Worm (Caenorhabditis elegans) whole organism, midembryonic: ENCODE measurements around the gene pas-7.

Source experiments
- T22C8.4 ChIP-seq: fragments of 200-800 bp; sonication (Bioruptor generic); IDR thresholded peaks from 2 replicates; pipeline ENCODE4 v1.3.6; 2022; ENCODE audit warnings: missing genetic modification characterization, missing compliant biosample characterization
- cog-1 ChIP-seq: sonication (generic microtip); optimal IDR thresholded peaks from 2 replicates; lab custom pipeline; 2016; ENCODE audit warnings: missing genetic modification characterization, missing compliant biosample characterization
- flt-1 ChIP-seq: fragments of 200-800 bp; sonication (Bioruptor generic); IDR thresholded peaks from 2 replicates; pipeline ENCODE4 v1.3.6; 2022; ENCODE audit warnings: missing genetic modification characterization, missing compliant biosample characterization
- klf-2 ChIP-seq: fragments of 200-800 bp; sonication (Bioruptor generic); conservative IDR thresholded peaks from 2 replicates; pipeline ENCODE4 v1.3.6; 2022; ENCODE audit warnings: missing genetic modification reagents, missing genetic modification characterization, missing compliant biosample characterization
- med-1 ChIP-seq: sonication (generic microtip); optimal IDR thresholded peaks from 2 replicates; lab custom pipeline; 2017; ENCODE audit warnings: missing genetic modification characterization, mild to moderate bottlenecking, missing compliant biosample characterization, antibody characterized with exemption, missing genetic modification reagents; ENCODE audit not compliant: insufficient read depth
- ref-1 ChIP-seq: fragments of 200-800 bp; sonication (Bioruptor generic); conservative IDR thresholded peaks from 2 replicates; pipeline ENCODE4 v1.3.6; 2022; ENCODE audit warnings: missing genetic modification reagents, missing genetic modification characterization, missing compliant biosample characterization
- tab-1 ChIP-seq: fragments of 200-800 bp; sonication (Bioruptor generic); IDR thresholded peaks from 2 replicates; pipeline ENCODE4 v1.3.6; 2022; ENCODE audit warnings: missing genetic modification characterization, missing compliant biosample characterization
- ztf-23 ChIP-seq: fragments of 200-800 bp; sonication (Bioruptor generic); IDR thresholded peaks from 2 replicates; pipeline ENCODE4 v1.3.6; 2022; ENCODE audit warnings: missing genetic modification reagents, missing genetic modification characterization, missing compliant biosample characterization
- ztf-29 ChIP-seq: fragments of 200-800 bp; sonication (Bioruptor generic); IDR thresholded peaks from 2 replicates; pipeline ENCODE4 v1.3.6; 2022; ENCODE audit warnings: missing genetic modification reagents, missing genetic modification characterization, missing compliant biosample characterization

The pas-7 gene

DNA sequence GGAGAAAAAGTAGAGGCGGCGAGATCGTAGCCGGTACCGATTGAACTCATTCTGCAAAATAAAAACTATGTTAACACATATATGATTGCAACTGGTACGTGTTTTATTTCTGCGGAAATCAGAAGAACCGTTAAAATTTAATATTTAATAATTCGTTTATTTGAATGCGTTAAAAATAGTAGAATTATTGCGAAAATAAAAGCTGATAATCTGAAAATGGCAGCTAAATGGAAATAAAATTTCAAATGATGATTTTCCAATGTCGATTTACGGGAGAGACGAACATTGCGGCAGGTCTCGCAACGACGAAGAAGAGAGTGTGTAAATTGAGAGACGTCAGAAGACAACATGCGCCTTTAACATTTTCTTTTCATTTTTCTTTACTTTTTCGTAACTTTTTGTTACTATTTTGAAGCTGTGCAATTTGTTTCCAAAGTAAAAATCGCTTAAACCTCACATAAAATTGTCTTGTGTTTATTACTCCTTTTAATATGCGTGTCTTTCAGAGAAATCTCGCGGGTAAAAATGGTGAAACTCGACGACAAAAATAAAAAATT lies at the start of gene pas-7, which contains the start of gene puf-12:
TSS of gene pas-7 (minus strand) at position 51 of the 557 bp plus-strand sequence.
TSS of gene puf-12 (plus strand) at position 507 of the 557 bp plus-strand sequence.
- TF ChIP-seq T22C8.4 (GFP tag; lab: Robert Waterston, UW): no peak
- no peak for TF ChIP-seq ztf-29
- no peak for TF ChIP-seq tab-1
- no peak for TF ChIP-seq ref-1
- TF ChIP-seq klf-2 (GFP tag; lab: Robert Waterston, UW): no peak
- TF ChIP-seq cog-1: no peak
- no peak for TF ChIP-seq med-1 (GFP tag; lab: Kevin White, UChicago)
- no peak for TF ChIP-seq ztf-23
- TF ChIP-seq flt-1 (GFP tag; lab: Robert Waterston, UW): no peak

ce11 chrII:10147502-10147901 lies 47.8 kb upstream of the pas-7 start:
- no peak for TF ChIP-seq flt-1 (GFP tag; lab: Robert Waterston, UW)
- no peak for TF ChIP-seq T22C8.4 (GFP tag; lab: Robert Waterston, UW)
- TF ChIP-seq klf-2 (GFP tag; lab: Robert Waterston, UW): no peak
- TF ChIP-seq ztf-23: no peak
- TF ChIP-seq cog-1: no peak
- no peak for TF ChIP-seq ztf-29
- no peak for TF ChIP-seq ref-1
- TF ChIP-seq tab-1: no peak
- TF ChIP-seq med-1 (GFP tag; lab: Kevin White, UChicago): no peak

ce11 chrII:10146488-10146887 lies 46.8 kb upstream of the pas-7 start, which contains the start of gene pax-3:
pax-3 (plus strand) TSS chrII:10146570.
- no peak for TF ChIP-seq ztf-29
- TF ChIP-seq tab-1: no peak
- no peak for TF ChIP-seq flt-1 (GFP tag; lab: Robert Waterston, UW)
- TF ChIP-seq ref-1: no peak
- no peak for TF ChIP-seq ztf-23
- no peak for TF ChIP-seq cog-1
- no peak for TF ChIP-seq med-1 (GFP tag; lab: Kevin White, UChicago)
- no peak for TF ChIP-seq T22C8.4 (GFP tag; lab: Robert Waterston, UW)
- no peak for TF ChIP-seq klf-2 (GFP tag; lab: Robert Waterston, UW)

DNA sequence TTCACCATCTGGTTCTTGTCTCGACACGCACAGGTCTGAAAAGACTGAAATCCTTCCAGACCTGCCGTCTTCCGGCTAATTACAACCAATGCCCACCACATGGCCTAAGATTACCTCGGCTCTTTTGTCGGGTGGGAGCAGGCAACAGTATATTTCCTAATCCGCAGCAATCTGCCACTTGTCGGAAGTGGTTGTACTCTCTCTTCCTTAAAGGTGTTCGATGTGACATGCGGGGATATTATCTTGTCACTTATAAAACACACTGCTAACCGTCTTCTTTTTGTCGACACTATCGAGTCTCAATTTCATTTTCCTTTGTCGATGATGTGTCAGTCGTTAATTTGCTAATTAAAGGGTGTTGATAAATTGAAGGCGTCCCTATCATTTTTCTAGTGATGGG lies 44.4 kb upstream of the pas-7 start, which contains the start of gene F27E5.3:
TSS of gene F27E5.3 (minus strand) at position 101 of the 400 bp plus-strand sequence.
- no peak for TF ChIP-seq ztf-23
- no peak for TF ChIP-seq tab-1
- TF ChIP-seq klf-2 (GFP tag; lab: Robert Waterston, UW): no peak
- TF ChIP-seq ref-1: no peak
- TF ChIP-seq flt-1 (GFP tag; lab: Robert Waterston, UW): no peak
- no peak for TF ChIP-seq med-1 (GFP tag; lab: Kevin White, UChicago)
- TF ChIP-seq cog-1: no peak
- TF ChIP-seq T22C8.4 (GFP tag; lab: Robert Waterston, UW): no peak
- no peak for TF ChIP-seq ztf-29

- TF ChIP-seq tab-1 (no peak), T22C8.4 (GFP tag; lab: Robert Waterston, UW) (no peak), ref-1 (no peak), ztf-29 (no peak), ztf-23 (no peak)
Observed at ce11 chrII:10139177-10139640, 39.6 kb upstream of the pas-7 start, which contains the start of gene asah-2. asah-2 (plus strand) TSS chrII:10139590.

ce11 chrII:10137358-10137757 lies 37.7 kb upstream of the pas-7 start, which contains the start of gene phg-1:
phg-1 (plus strand) TSS chrII:10137658.
- TF ChIP-seq flt-1 (GFP tag; lab: Robert Waterston, UW): no peak
- no peak for TF ChIP-seq ztf-29
- no peak for TF ChIP-seq ref-1
- no peak for TF ChIP-seq T22C8.4 (GFP tag; lab: Robert Waterston, UW)
- no peak for TF ChIP-seq ztf-23
- no peak for TF ChIP-seq med-1 (GFP tag; lab: Kevin White, UChicago)
- no peak for TF ChIP-seq klf-2 (GFP tag; lab: Robert Waterston, UW)
- no peak for TF ChIP-seq tab-1
- TF ChIP-seq cog-1: no peak

- TF ChIP-seq ztf-23: no peak
- TF ChIP-seq klf-2 (GFP tag; lab: Robert Waterston, UW): no peak
- no peak for TF ChIP-seq tab-1
- TF ChIP-seq cog-1: no peak
- no peak for TF ChIP-seq T22C8.4 (GFP tag; lab: Robert Waterston, UW)
- no peak for TF ChIP-seq ref-1
- no peak for TF ChIP-seq flt-1 (GFP tag; lab: Robert Waterston, UW)
- no peak for TF ChIP-seq med-1 (GFP tag; lab: Kevin White, UChicago)
Observed at ce11 chrII:10136771-10137170, 37.1 kb upstream of the pas-7 start.

DNA sequence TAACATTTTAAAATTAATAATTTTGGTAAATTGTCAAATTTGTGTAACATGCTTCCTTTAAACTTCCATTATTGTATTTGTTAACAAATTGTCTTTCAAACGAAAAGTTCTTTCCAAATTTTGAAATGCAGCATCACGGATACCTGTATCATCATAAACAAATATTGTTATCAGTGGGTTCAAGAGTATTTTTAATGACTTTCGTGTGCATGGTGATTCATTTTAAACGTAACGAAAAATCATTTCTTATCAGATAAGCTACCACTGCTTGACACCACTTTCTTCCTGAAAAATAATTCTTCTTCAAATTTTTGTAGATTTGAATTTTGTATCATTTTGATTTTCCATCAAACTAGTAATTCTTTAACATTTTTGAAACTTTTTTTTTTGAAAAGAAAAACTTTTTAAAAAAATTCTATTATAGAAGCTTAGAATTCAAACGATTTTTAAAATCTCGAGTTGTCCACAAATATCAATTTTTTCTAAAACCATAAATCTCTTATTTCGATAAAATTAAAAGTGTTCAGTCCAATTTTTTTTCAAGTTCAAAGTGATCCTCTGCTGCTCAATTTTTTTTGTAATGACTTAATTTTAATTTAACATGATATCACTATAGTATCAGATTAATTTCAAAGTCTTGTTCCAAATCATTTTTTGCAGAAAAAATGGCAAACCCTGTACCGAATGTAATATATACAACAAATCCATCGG lies 34.8 kb upstream of the pas-7 start, which contains the start of gene F27E5.9:
TSS of gene F27E5.9 (plus strand) at position 661 of the 711 bp plus-strand sequence.
- TF ChIP-seq ztf-29 (no peak), med-1 (GFP tag; lab: Kevin White, UChicago) (no peak), klf-2 (GFP tag; lab: Robert Waterston, UW) (no peak), ref-1 (no peak), tab-1 (no peak), ztf-23 (no peak), cog-1 (no peak), T22C8.4 (GFP tag; lab: Robert Waterston, UW) (no peak), flt-1 (GFP tag; lab: Robert Waterston, UW) (no peak)

ce11 chrII:10132818-10133217 lies 33.2 kb upstream of the pas-7 start:
- TF ChIP-seq cog-1 (no peak), ztf-29 (no peak), T22C8.4 (GFP tag; lab: Robert Waterston, UW) (no peak), tab-1 (no peak), ztf-23 (no peak), med-1 (GFP tag; lab: Kevin White, UChicago) (no peak), klf-2 (GFP tag; lab: Robert Waterston, UW) (no peak), flt-1 (GFP tag; lab: Robert Waterston, UW) (no peak), ref-1 (no peak)

DNA sequence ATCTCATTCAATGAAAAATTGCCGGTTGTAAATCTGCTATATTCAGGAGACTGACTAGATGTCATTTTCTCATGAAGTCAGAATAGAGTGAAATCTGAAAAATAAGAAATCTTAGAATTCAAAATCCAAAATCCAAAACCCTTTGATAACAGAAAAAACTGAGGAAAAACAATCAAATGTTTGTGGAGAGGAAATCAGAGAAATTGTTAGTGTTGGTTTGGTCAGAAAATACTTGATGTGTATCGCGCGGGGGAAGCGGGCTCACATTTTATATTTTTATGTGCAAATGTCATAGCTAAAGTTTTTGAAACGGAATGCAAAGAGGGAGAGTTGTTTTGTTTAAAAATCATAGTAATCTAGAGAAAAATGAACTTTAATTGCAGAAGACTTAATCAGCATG lies 32.1 kb upstream of the pas-7 start, which contains the start of gene F27E5.5:
TSS of gene F27E5.5 (minus strand) at position 101 of the 400 bp plus-strand sequence.
- TF ChIP-seq ref-1: no peak
- no peak for TF ChIP-seq T22C8.4 (GFP tag; lab: Robert Waterston, UW)
- TF ChIP-seq cog-1: no peak
- TF ChIP-seq med-1 (GFP tag; lab: Kevin White, UChicago): no peak
- TF ChIP-seq flt-1 (GFP tag; lab: Robert Waterston, UW): no peak
- TF ChIP-seq ztf-23: no peak
- no peak for TF ChIP-seq ztf-29
- no peak for TF ChIP-seq tab-1
